Worm (Caenorhabditis elegans): ENCODE results near the gene sri-26.

DNA sequence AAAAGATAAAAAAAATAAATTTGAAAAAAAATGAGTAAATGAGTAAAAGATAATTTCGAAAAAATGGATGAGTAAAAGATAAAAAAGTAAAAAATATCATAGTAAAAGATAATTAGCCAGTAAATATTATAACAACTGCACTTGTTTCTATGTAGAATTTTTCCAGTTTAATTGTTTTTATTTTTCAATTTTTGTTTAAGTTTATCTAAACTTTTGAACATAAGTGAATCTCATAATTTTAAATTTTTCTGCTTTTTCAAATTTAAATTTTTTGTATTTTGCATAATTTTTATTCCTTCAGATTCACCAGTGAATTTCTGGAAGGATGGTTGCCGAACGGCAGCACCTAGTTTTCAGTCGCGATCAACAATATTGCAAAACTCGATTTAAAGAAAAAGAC, 26.0 kb downstream of the sri-26 start, which contains the start of gene chil-12:
- TF ChIP-seq him-1 (tag; optimal IDR thresholded peaks at IDR 0.05), result no peak
- TF ChIP-seq W03F9.2 (tag; optimal IDR thresholded peaks at IDR 0.05), result no peak
- TF ChIP-seq dao-5 (tag; optimal IDR thresholded peaks at IDR 0.05), result no peak

Measured in whole organism, L4/young adult.